Worm (Caenorhabditis elegans): Measurements from ENCODE around the gene pnc-2.
"Not testable (repeated sequence)": the region's sequence is repeated elsewhere in the genome, so short reads cannot be mapped to it uniquely, and the experiment has no call there.

The pnc-2 gene

ce11 chrIV:14909589-14909988, at the start of gene pnc-2:
Gene pnc-2 (minus strand): TSS chrIV:14909689.
- TF ChIP-seq dao-5 (tag; optimal IDR thresholded peaks at IDR 0.05) (no peak), W03F9.2 (tag; optimal IDR thresholded peaks at IDR 0.05) (no peak)

- no peak for TF ChIP-seq dao-5 (tag; optimal IDR thresholded peaks at IDR 0.05)
- no peak for TF ChIP-seq him-1 (tag; optimal IDR thresholded peaks at IDR 0.05)
- TF ChIP-seq W03F9.2 (tag; optimal IDR thresholded peaks at IDR 0.05), result no peak
These were observed 49.1 kb upstream of the pnc-2 start, which contains the start of gene Y41E3.1 for ce11 chrIV:14958551-14958950. Gene Y41E3.1 (minus strand): TSS chrIV:14958874.

- TF ChIP-seq dao-5 (tag; optimal IDR thresholded peaks at IDR 0.05), result no peak
- no peak for TF ChIP-seq him-1 (tag; optimal IDR thresholded peaks at IDR 0.05)
- no peak for TF ChIP-seq W03F9.2 (tag; optimal IDR thresholded peaks at IDR 0.05)
These were observed 47.3 kb upstream of the pnc-2 start for ce11 chrIV:14956693-14957281.

ce11 chrIV:14954842-14955241, 45.4 kb upstream of the pnc-2 start:
- no peak for TF ChIP-seq him-1 (tag; optimal IDR thresholded peaks at IDR 0.05)
- TF ChIP-seq dao-5 (tag; optimal IDR thresholded peaks at IDR 0.05), result no peak
- TF ChIP-seq W03F9.2 (tag; optimal IDR thresholded peaks at IDR 0.05), result no peak

- TF ChIP-seq W03F9.2 (tag; optimal IDR thresholded peaks at IDR 0.05) (no peak), him-1 (tag; optimal IDR thresholded peaks at IDR 0.05) (no peak), dao-5 (tag; optimal IDR thresholded peaks at IDR 0.05) (no peak)
These were observed 44.3 kb upstream of the pnc-2 start for ce11 chrIV:14953802-14954201.

- TF ChIP-seq dao-5 (tag; optimal IDR thresholded peaks at IDR 0.05) (no peak), W03F9.2 (tag; optimal IDR thresholded peaks at IDR 0.05) (no peak)
These were observed 41.0 kb upstream of the pnc-2 start, which contains the start of gene Y41E3.22 for ce11 chrIV:14950468-14950867. Gene Y41E3.22 (plus strand): TSS chrIV:14950710.

- TF ChIP-seq dao-5 (tag; optimal IDR thresholded peaks at IDR 0.05) (no peak), him-1 (tag; optimal IDR thresholded peaks at IDR 0.05) (no peak), W03F9.2 (tag; optimal IDR thresholded peaks at IDR 0.05) (no peak)
These were observed 39.6 kb upstream of the pnc-2 start for ce11 chrIV:14949048-14949447.

- no peak for TF ChIP-seq W03F9.2 (tag; optimal IDR thresholded peaks at IDR 0.05)
- TF ChIP-seq dao-5 (tag; optimal IDR thresholded peaks at IDR 0.05), result no peak
- no peak for TF ChIP-seq him-1 (tag; optimal IDR thresholded peaks at IDR 0.05)
These were observed 34.7 kb upstream of the pnc-2 start, which contains the start of gene Y57G11C.48 for ce11 chrIV:14944234-14944633. Gene Y57G11C.48 (minus strand): TSS chrIV:14944334.

- TF ChIP-seq him-1, dao-5, W03F9.2 (tag; optimal IDR thresholded peaks at IDR 0.05): not testable (repeated sequence)
These were observed 29.1 kb upstream of the pnc-2 start, which contains the start of gene Y57G11C.30 for ce11 chrIV:14938596-14938995. Gene Y57G11C.30 (plus strand): TSS chrIV:14938896.

ce11 chrIV:14937017-14937416, 27.5 kb upstream of the pnc-2 start, which contains the start of gene Y57G11C.1144:
Gene Y57G11C.1144 (plus strand): TSS chrIV:14937317.
- TF ChIP-seq dao-5 (tag; optimal IDR thresholded peaks at IDR 0.05), result no peak
- no peak for TF ChIP-seq W03F9.2 (tag; optimal IDR thresholded peaks at IDR 0.05)
- no peak for TF ChIP-seq him-1 (tag; optimal IDR thresholded peaks at IDR 0.05)

- no peak for TF ChIP-seq dao-5 (tag; optimal IDR thresholded peaks at IDR 0.05)
- no peak for TF ChIP-seq W03F9.2 (tag; optimal IDR thresholded peaks at IDR 0.05)
- no peak for TF ChIP-seq him-1 (tag; optimal IDR thresholded peaks at IDR 0.05)
These were observed 23.2 kb upstream of the pnc-2 start, which contains the start of gene Y57G11C.1131 for ce11 chrIV:14932640-14933039. Gene Y57G11C.1131 (plus strand): TSS chrIV:14932972.

- no peak for TF ChIP-seq him-1 (tag; optimal IDR thresholded peaks at IDR 0.05)
- TF ChIP-seq W03F9.2 (tag; optimal IDR thresholded peaks at IDR 0.05), result no peak
- no peak for TF ChIP-seq dao-5 (tag; optimal IDR thresholded peaks at IDR 0.05)
These were observed 19.9 kb upstream of the pnc-2 start, which contains the start of gene Y57G11C.28 for ce11 chrIV:14929421-14929820. Gene Y57G11C.28 (plus strand): TSS chrIV:14929721.

- TF ChIP-seq W03F9.2 (tag; optimal IDR thresholded peaks at IDR 0.05) (no peak), him-1 (tag; optimal IDR thresholded peaks at IDR 0.05) (no peak), dao-5 (tag; optimal IDR thresholded peaks at IDR 0.05) (no peak)
These were observed 9.8 kb upstream of the pnc-2 start, which contains the start of gene ccch-5 for ce11 chrIV:14919310-14919709. Gene ccch-5 (plus strand): TSS chrIV:14919610.

ce11 chrIV:14903188-14903587, 6.3 kb downstream of the pnc-2 start:
- TF ChIP-seq him-1 (tag; optimal IDR thresholded peaks at IDR 0.05), result no peak
- TF ChIP-seq W03F9.2 (tag; optimal IDR thresholded peaks at IDR 0.05), result no peak
- no peak for TF ChIP-seq dao-5 (tag; optimal IDR thresholded peaks at IDR 0.05)

- TF ChIP-seq him-1 (tag; optimal IDR thresholded peaks at IDR 0.05), result no peak
- no peak for TF ChIP-seq dao-5 (tag; optimal IDR thresholded peaks at IDR 0.05)
- TF ChIP-seq W03F9.2 (tag; optimal IDR thresholded peaks at IDR 0.05), result no peak
These were observed 15.2 kb downstream of the pnc-2 start for ce11 chrIV:14894339-14894738.
